Fruit fly (Drosophila melanogaster): Measurements from ENCODE around the gene CIAPIN1.
A peak's percentile ranks its signal among the peaks of the same experiment; 100 is the strongest.

Gene CIAPIN1

DNA sequence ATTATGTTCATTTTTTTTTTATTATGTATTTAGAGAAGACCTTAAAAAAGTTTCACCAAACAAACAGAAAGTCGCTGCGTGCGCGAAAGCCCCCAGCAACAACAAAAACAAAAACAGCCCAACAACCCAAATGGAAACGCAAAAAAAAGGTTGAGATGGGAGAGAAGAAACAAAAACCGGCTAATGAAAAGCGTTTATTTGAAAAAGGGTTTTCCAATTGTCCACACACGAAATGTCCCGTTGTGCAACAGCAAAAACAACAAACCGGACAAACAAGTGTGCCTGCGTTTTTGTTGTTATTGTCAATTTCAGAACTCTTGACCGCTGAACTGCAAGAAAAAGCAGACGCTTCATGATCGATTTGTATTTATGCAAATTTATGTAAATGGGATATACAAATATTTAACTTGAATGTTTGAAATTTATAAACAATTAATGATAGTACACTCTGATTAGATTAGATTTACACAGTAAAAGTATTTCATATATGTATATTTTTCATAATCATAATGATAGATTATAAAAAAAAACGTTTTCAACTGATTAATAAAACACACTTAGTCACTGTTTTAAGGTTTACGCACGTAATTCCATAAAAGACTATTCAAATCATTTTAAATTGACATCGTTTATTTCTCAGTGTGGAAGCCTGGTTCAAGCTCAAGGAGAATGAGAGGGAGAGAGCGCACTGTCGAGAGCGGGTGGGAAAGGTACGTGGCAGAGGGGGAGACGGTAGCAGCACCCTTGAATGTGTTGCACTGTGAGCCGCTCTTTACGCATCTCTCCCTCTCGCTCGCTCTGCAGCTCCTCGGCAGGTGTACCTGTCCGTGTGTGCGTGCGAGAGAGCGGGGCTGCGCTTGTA is 17.9 kb upstream of the CIAPIN1 start (continued):
- TF ChIP-seq ham (GFP tag; IDR thresholded peaks at IDR 0.05) (no peak), tio (GFP tag; optimal IDR thresholded peaks at IDR 0.05) (peak; percentile 83), E2f2 (GFP tag; IDR thresholded peaks at IDR 0.05) (peak; percentile 37; the same call in 1 of the 2 replicates), CG8290 (GFP tag; optimal IDR thresholded peaks at IDR 0.05) (peak; percentile 82), CG8290 (tag; optimal IDR thresholded peaks at IDR 0.05) (no peak), cad (GFP tag; optimal IDR thresholded peaks at IDR 0.05) (no peak), CG34224 (GFP tag; IDR thresholded peaks at IDR 0.05; ENCODE audit: partially characterized antibody) (no peak), CG11247 (GFP tag; IDR thresholded peaks at IDR 0.05) (no peak; the same call in none of the 2 replicates), CG12071 (GFP tag; optimal IDR thresholded peaks at IDR 0.05) (peak; percentile 11), tap (tag; optimal IDR thresholded peaks at IDR 0.05) (peak; percentile 51), gfzf (GFP tag; optimal IDR thresholded peaks at IDR 0.05) (no peak), CG4328 (GFP tag; optimal IDR thresholded peaks at IDR 0.05) (peak; percentile 55), eyg (GFP tag; optimal IDR thresholded peaks at IDR 0.05) (no peak), CG7928 (GFP tag; optimal IDR thresholded peaks at IDR 0.05) (no peak), CG8765 (GFP tag; IDR thresholded peaks at IDR 0.05) (peak; percentile 47; the same call in 1 of the 2 replicates), Drgx (GFP tag; IDR thresholded peaks at IDR 0.05) (peak; percentile 82), ssp (GFP tag; IDR thresholded peaks at IDR 0.05) (peak; percentile 74), CG10979 (tag; optimal IDR thresholded peaks at IDR 0.05) (peak; percentile 89), esg (GFP tag; conservative IDR thresholded peaks at IDR 0.05) (peak; percentile 65), maf-S (GFP tag; optimal IDR thresholded peaks at IDR 0.05) (no peak), h (optimal IDR thresholded peaks at IDR 0.05) (no peak), croc (GFP tag; conservative IDR thresholded peaks at IDR 0.05) (peak; percentile 72), amos (GFP tag; IDR thresholded peaks at IDR 0.05; ENCODE audit: partially characterized antibody) (no peak), Dfd (GFP tag; optimal IDR thresholded peaks at IDR 0.05) (no peak), tin (GFP tag; optimal IDR thresholded peaks at IDR 0.05) (peak; percentile 64), Scr (GFP tag; IDR thresholded peaks at IDR 0.05; ENCODE audit: partially characterized antibody) (no peak), Hr78 (GFP tag; optimal IDR thresholded peaks at IDR 0.05) (peak in 1 of 2 experiments; percentile 65), hbn (GFP tag; IDR thresholded peaks at IDR 0.05; ENCODE audit: partially characterized antibody) (0 out of 2 replicates have a peak, but pooled peaks have one; percentile 21), Xbp1 (GFP tag; optimal IDR thresholded peaks at IDR 0.05) (peak; percentile 73), chif (GFP tag; optimal IDR thresholded peaks at IDR 0.05) (peak in 1 of 2 experiments; percentile 8), GATAe (GFP tag; conservative IDR thresholded peaks at IDR 0.05) (no peak), ara (GFP tag; IDR thresholded peaks at IDR 0.05) (peak; percentile 67), CG14050 (GFP tag; IDR thresholded peaks at IDR 0.05) (peak; percentile 69), CG10565 (GFP tag; optimal IDR thresholded peaks at IDR 0.05) (no peak), CG3726 (GFP tag; IDR thresholded peaks at IDR 0.05) (peak; percentile 73; the same call in 1 of the 3 replicates), Bdp1 (GFP tag; optimal IDR thresholded peaks at IDR 0.05) (no peak), CG7357 (GFP tag; IDR thresholded peaks at IDR 0.05) (peak; percentile 66; the same call in 1 of the 3 replicates), CG8089 (GFP tag; optimal IDR thresholded peaks at IDR 0.05) (no peak), ind (GFP tag; optimal IDR thresholded peaks at IDR 0.05) (peak; percentile 72), ro (GFP tag; IDR thresholded peaks at IDR 0.05) (no peak; the same call in 1 of the 2 replicates), Sox102F (GFP tag; optimal IDR thresholded peaks at IDR 0.05) (peak; percentile 80), CG15073 (GFP tag; optimal IDR thresholded peaks at IDR 0.05) (no peak), onecut (GFP tag; IDR thresholded peaks at IDR 0.05) (peak; percentile 56), usp (GFP tag; optimal IDR thresholded peaks at IDR 0.05) (no peak), twi (tag; optimal IDR thresholded peaks at IDR 0.05) (peak; percentile 41), dpn (GFP tag; optimal IDR thresholded peaks at IDR 0.05) (peak; percentile 47 to 74), CG7786 (GFP tag; optimal IDR thresholded peaks at IDR 0.05) (no peak), CG8478 (optimal IDR thresholded peaks at IDR 0.05) (peak; percentile 75), odd (GFP tag; optimal IDR thresholded peaks at IDR 0.05) (peak; percentile 67), Atf-2 (GFP tag; optimal IDR thresholded peaks at IDR 0.05) (no peak)
